Fruit fly (Drosophila melanogaster) whole organism, prepupa: ENCODE measurements around the gene CG8420.

Experiments
- Blimp-1 ChIP-seq: fragments of 200-800 bp; sonication (Bioruptor generic); optimal IDR thresholded peaks from 3 replicates; lab custom pipeline; 2017; ENCODE audit warnings: missing biosample characterization, missing genetic modification characterization, mild to moderate bottlenecking, moderate library complexity, missing genetic modification reagents
- CG11294 ChIP-seq: fragments of 200-800 bp; sonication (Bioruptor generic); IDR thresholded peaks from 2 replicates; pipeline ENCODE4 v1.3.6; 2022; ENCODE audit warnings: missing biosample characterization, missing genetic modification characterization
- CG11762 ChIP-seq: fragments of 200-800 bp; sonication (Bioruptor generic); optimal IDR thresholded peaks from 3 replicates; lab custom pipeline; 2016; ENCODE audit warnings: missing biosample characterization, missing genetic modification characterization; ENCODE audit not compliant: insufficient read depth
- CG11902 ChIP-seq: fragments of 200-800 bp; sonication (Bioruptor generic); optimal IDR thresholded peaks from 3 replicates; lab custom pipeline; 2016; ENCODE audit warnings: missing biosample characterization, missing genetic modification characterization
- CG15336 ChIP-seq: fragments of 200-800 bp; sonication (Bioruptor generic); IDR thresholded peaks from 2 replicates; pipeline ENCODE4 v1.3.6; 2022; ENCODE audit warnings: missing biosample characterization, missing genetic modification characterization
- CG1621 ChIP-seq: fragments of 200-800 bp; sonication (Bioruptor generic); optimal IDR thresholded peaks from 3 replicates; lab custom pipeline; 2018; ENCODE audit warnings: missing biosample characterization, mild to moderate bottlenecking, missing genetic modification characterization
- CG16779 ChIP-seq: fragments of 200-800 bp; sonication (Bioruptor generic); optimal IDR thresholded peaks from 3 replicates; lab custom pipeline; 2017; ENCODE audit warnings: missing biosample characterization, mild to moderate bottlenecking, missing genetic modification characterization
- CG32006 ChIP-seq: fragments of 200-800 bp; sonication (Bioruptor generic); optimal IDR thresholded peaks from 3 replicates; lab custom pipeline; 2017; ENCODE audit warnings: missing biosample characterization, mild to moderate bottlenecking, missing genetic modification characterization
- CG34406 ChIP-seq: fragments of 200-800 bp; sonication (Bioruptor generic); optimal IDR thresholded peaks from 3 replicates; lab custom pipeline; 2016; ENCODE audit warnings: missing biosample characterization, missing genetic modification characterization
- CG4318 ChIP-seq: fragments of 200-800 bp; sonication (Bioruptor generic); optimal IDR thresholded peaks from 3 replicates; lab custom pipeline; 2017; ENCODE audit warnings: missing biosample characterization, mild to moderate bottlenecking, missing genetic modification characterization
- CG6163 ChIP-seq: fragments of 200-800 bp; sonication (Bioruptor generic); IDR thresholded peaks from 3 replicates; pipeline ENCODE4 v1.3.6; 2022; ENCODE audit warnings: missing biosample characterization, missing genetic modification characterization
- CG6792 ChIP-seq: fragments of 200-800 bp; sonication (Bioruptor generic); optimal IDR thresholded peaks from 3 replicates; lab custom pipeline; 2016; ENCODE audit warnings: missing biosample characterization, missing genetic modification characterization
- CG6808 ChIP-seq: fragments of 200-800 bp; sonication (Bioruptor generic); optimal IDR thresholded peaks from 3 replicates; lab custom pipeline; 2017; ENCODE audit warnings: missing biosample characterization, missing genetic modification characterization, mild to moderate bottlenecking, moderate library complexity, missing genetic modification reagents
- CG6854 ChIP-seq: fragments of 200-800 bp; sonication (Bioruptor generic); optimal IDR thresholded peaks from 2 replicates; lab custom pipeline; 2017; ENCODE audit warnings: missing biosample characterization, mild to moderate bottlenecking, missing genetic modification characterization
- CG7368 ChIP-seq: fragments of 200-800 bp; sonication (Bioruptor generic); optimal IDR thresholded peaks from 3 replicates; lab custom pipeline; 2016; ENCODE audit warnings: missing biosample characterization, missing genetic modification characterization
- CG8119 ChIP-seq: fragments of 200-800 bp; sonication (Bioruptor generic); IDR thresholded peaks from 3 replicates; pipeline ENCODE4 v1.3.6; 2022; ENCODE audit warnings: missing biosample characterization, missing genetic modification characterization
- CG8319 ChIP-seq: fragments of 200-800 bp; sonication (Bioruptor generic); optimal IDR thresholded peaks from 3 replicates; lab custom pipeline; 2016; ENCODE audit warnings: missing biosample characterization, missing genetic modification characterization
- CG8632 ChIP-seq: fragments of 200-800 bp; sonication (Bioruptor generic); optimal IDR thresholded peaks from 3 replicates; lab custom pipeline; 2016; ENCODE audit warnings: missing biosample characterization, missing genetic modification characterization
- CG9139 ChIP-seq: fragments of 200-800 bp; sonication (Bioruptor generic); optimal IDR thresholded peaks from 3 replicates; lab custom pipeline; 2017; ENCODE audit warnings: missing biosample characterization, mild to moderate bottlenecking, missing genetic modification characterization
- Eip75B ChIP-seq: fragments of 200-800 bp; sonication (Bioruptor generic); optimal IDR thresholded peaks from 3 replicates; lab custom pipeline; 2016; ENCODE audit warnings: missing biosample characterization, missing genetic modification characterization
- Eip78C ChIP-seq: fragments of 200-800 bp; sonication (Bioruptor generic); peaks from one replicate; lab custom pipeline; 2016; ENCODE audit warnings: missing biosample characterization, missing genetic modification characterization
- Eip93F ChIP-seq: fragments of 200-800 bp; sonication (Bioruptor generic); optimal IDR thresholded peaks from 2 replicates; lab custom pipeline; 2016; ENCODE audit warnings: missing biosample characterization, mild to moderate bottlenecking, missing genetic modification characterization
- Ets21C ChIP-seq: fragments of 200-800 bp; sonication (Bioruptor generic); optimal IDR thresholded peaks from 3 replicates; lab custom pipeline; 2016; ENCODE audit warnings: missing biosample characterization, missing genetic modification characterization
- Ets96B ChIP-seq: fragments of 200-800 bp; optimal IDR thresholded peaks from 2 replicates; lab custom pipeline; 2019; ENCODE audit warnings: missing biosample characterization, mild to moderate bottlenecking, missing genetic modification characterization, moderate library complexity
- Gug ChIP-seq: fragments of 200-800 bp; sonication (Bioruptor generic); IDR thresholded peaks from 2 replicates; pipeline ENCODE4 v1.3.6; 2022; ENCODE audit warnings: missing biosample characterization, missing genetic modification characterization
- Hr39 ChIP-seq: fragments of 200-800 bp; sonication (Bioruptor generic); optimal IDR thresholded peaks from 2 replicates; lab custom pipeline; 2016; ENCODE audit warnings: missing biosample characterization, missing genetic modification characterization
- Hr4 ChIP-seq: fragments of 200-800 bp; sonication (Bioruptor generic); optimal IDR thresholded peaks from 3 replicates; lab custom pipeline; 2016; ENCODE audit warnings: missing biosample characterization, missing genetic modification characterization
- Lpt ChIP-seq: fragments of 200-800 bp; sonication (Bioruptor generic); optimal IDR thresholded peaks from 3 replicates; lab custom pipeline; 2016; ENCODE audit warnings: missing biosample characterization, missing genetic modification characterization
- OdsH ChIP-seq: fragments of 200-800 bp; sonication (Bioruptor generic); optimal IDR thresholded peaks from 3 replicates; lab custom pipeline; 2016; ENCODE audit warnings: missing biosample characterization, missing genetic modification characterization
- Sox102F ChIP-seq: fragments of 200-800 bp; sonication (Bioruptor generic); optimal IDR thresholded peaks from 2 replicates; lab custom pipeline; 2016; ENCODE audit warnings: missing biosample characterization, mild to moderate bottlenecking, missing genetic modification characterization
- Sox14 ChIP-seq: fragments of 200-800 bp; sonication (Bioruptor generic); optimal IDR thresholded peaks from 3 replicates; lab custom pipeline; 2016; ENCODE audit warnings: missing biosample characterization, missing genetic modification characterization
- Sox15 ChIP-seq: fragments of 200-800 bp; sonication (Bioruptor generic); optimal IDR thresholded peaks from 3 replicates; lab custom pipeline; 2016; ENCODE audit warnings: missing biosample characterization, missing genetic modification characterization
- achi ChIP-seq: fragments of 200-800 bp; sonication (Bioruptor generic); optimal IDR thresholded peaks from 3 replicates; lab custom pipeline; 2016; ENCODE audit warnings: missing biosample characterization, missing genetic modification characterization
- acj6 ChIP-seq: fragments of 200-800 bp; sonication (Bioruptor generic); optimal IDR thresholded peaks from 3 replicates; lab custom pipeline; 2016; ENCODE audit warnings: missing biosample characterization, missing genetic modification characterization
- cyc ChIP-seq: fragments of 200-800 bp; sonication (Bioruptor generic); optimal IDR thresholded peaks from 3 replicates; lab custom pipeline; 2016; ENCODE audit warnings: missing biosample characterization, missing genetic modification characterization
- dac ChIP-seq: fragments of 200-800 bp; sonication (Bioruptor generic); optimal IDR thresholded peaks from 2 replicates; lab custom pipeline; 2017; ENCODE audit warnings: missing biosample characterization, mild to moderate bottlenecking, missing genetic modification characterization
- eg ChIP-seq: fragments of 200-800 bp; sonication (Bioruptor generic); IDR thresholded peaks from 3 replicates; pipeline ENCODE4 v1.3.6; 2022; ENCODE audit warnings: missing biosample characterization, missing genetic modification characterization
- esn ChIP-seq: fragments of 200-800 bp; sonication (Bioruptor generic); optimal IDR thresholded peaks from 2 replicates; lab custom pipeline; 2016; ENCODE audit warnings: missing biosample characterization, mild to moderate bottlenecking, missing genetic modification characterization, moderate library complexity
- fd59A ChIP-seq: fragments of 200-800 bp; sonication (Bioruptor generic); optimal IDR thresholded peaks from 2 replicates; lab custom pipeline; 2017; ENCODE audit warnings: missing biosample characterization, mild to moderate bottlenecking, missing genetic modification characterization, missing genetic modification reagents
- fd85E ChIP-seq: fragments of 200-800 bp; sonication (Bioruptor generic); optimal IDR thresholded peaks from 3 replicates; lab custom pipeline; 2016; ENCODE audit warnings: missing biosample characterization, missing genetic modification characterization
- fkh ChIP-seq: fragments of 200-800 bp; sonication (Bioruptor generic); optimal IDR thresholded peaks from 3 replicates; lab custom pipeline; 2017; ENCODE audit warnings: missing biosample characterization, mild to moderate bottlenecking, missing genetic modification characterization, moderate library complexity
- pdm3 ChIP-seq: fragments of 200-800 bp; sonication (Bioruptor generic); optimal IDR thresholded peaks from 3 replicates; lab custom pipeline; 2016; ENCODE audit warnings: missing biosample characterization, missing genetic modification characterization
- salr ChIP-seq, 2 experiments: fragments of 200-800 bp; sonication (Bioruptor generic); optimal IDR thresholded peaks; 3 replicates each; lab custom pipeline; 2016 to 2018; ENCODE audit warnings: missing biosample characterization in 2 of 2, missing genetic modification characterization in 2 of 2, mild to moderate bottlenecking in 1 of 2
- ss ChIP-seq, 2 experiments: fragments of 200-800 bp; sonication (Bioruptor generic); optimal IDR thresholded peaks; 2 replicates in 1 of 2; 3 replicates in 1 of 2; lab custom pipeline; 2017 to 2018; ENCODE audit warnings: mild to moderate bottlenecking in 2 of 2, missing biosample characterization in 2 of 2, missing genetic modification characterization in 2 of 2, moderate library complexity in 1 of 2
- svp ChIP-seq: fragments of 200-800 bp; sonication (Bioruptor generic); peaks from one replicate; lab custom pipeline; 2016; ENCODE audit warnings: missing biosample characterization, missing genetic modification characterization
- topi ChIP-seq: fragments of 200-800 bp; sonication (Bioruptor generic); optimal IDR thresholded peaks from 3 replicates; lab custom pipeline; 2016; ENCODE audit warnings: missing biosample characterization, missing genetic modification characterization
- vri ChIP-seq: fragments of 200-800 bp; sonication (Bioruptor generic); optimal IDR thresholded peaks from 3 replicates; lab custom pipeline; 2016; ENCODE audit warnings: missing biosample characterization, mild to moderate bottlenecking, missing genetic modification characterization

Gene CG8420

dm6 chr3R:9227330-9227729 is 19.1 kb upstream of the CG8420 start (continued):
- TF ChIP-seq eg (peak; percentile 96), Sox15 (GFP tag; lab: Kevin White, UChicago) (peak; percentile 67), acj6 (GFP tag; lab: Kevin White, UChicago) (peak; percentile 88), CG32006 (GFP tag; lab: Kevin White, UChicago) (peak; percentile 95), Gug (GFP tag; lab: Robert Waterston, UW) (peak; percentile 89), CG11902 (GFP tag; lab: Kevin White, UChicago) (peak; percentile 72), CG4318 (GFP tag; lab: Kevin White, UChicago) (peak; percentile 84), ss (GFP tag; optimal IDR thresholded peaks at IDR 0.05; lab: Kevin White, UChicago) (peak in 1 of 2 experiments; percentile 61)

dm6 chr3R:9227944-9228343 is 18.5 kb upstream of the CG8420 start:
- TF ChIP-seq cyc (GFP tag; lab: Kevin White, UChicago), result no peak
- no peak for TF ChIP-seq achi (GFP tag; lab: Kevin White, UChicago)
- TF ChIP-seq Eip78C (GFP tag; lab: Kevin White, UChicago), result peak; percentile 67
- TF ChIP-seq CG8632 (GFP tag; lab: Kevin White, UChicago), result no peak
- no peak for TF ChIP-seq Sox15 (GFP tag; lab: Kevin White, UChicago)
- no peak for TF ChIP-seq CG11294
- TF ChIP-seq Sox14 (GFP tag; lab: Kevin White, UChicago), result peak; percentile 8
- TF ChIP-seq fkh (GFP tag; lab: Kevin White, UChicago), result no peak
- TF ChIP-seq CG11902 (GFP tag; lab: Kevin White, UChicago), result no peak
- no peak for TF ChIP-seq CG6163 (GFP tag; lab: Robert Waterston, UW)
- no peak for TF ChIP-seq CG7368
- TF ChIP-seq CG15336, result peak; percentile 82
- TF ChIP-seq Lpt, result peak; percentile 37
- no peak for TF ChIP-seq vri
- peak; percentile 9 for TF ChIP-seq OdsH
- peak; percentile 44; the same call in 2 of the 3 replicates for TF ChIP-seq CG8119 (GFP tag; lab: Robert Waterston, UW)
- no peak for TF ChIP-seq salr (GFP tag; optimal IDR thresholded peaks at IDR 0.05; lab: Kevin White, UChicago)
- TF ChIP-seq dac (GFP tag; lab: Kevin White, UChicago), result no peak
- peak; percentile 31; the same call in 1 of the 2 replicates for TF ChIP-seq Gug (GFP tag; lab: Robert Waterston, UW)
- no peak for TF ChIP-seq esn
- TF ChIP-seq Ets96B, result no peak
- TF ChIP-seq CG11762 (GFP tag; lab: Kevin White, UChicago), result no peak
- peak; percentile 54 for TF ChIP-seq Hr4 (GFP tag; lab: Kevin White, UChicago)
- no peak for TF ChIP-seq topi (GFP tag; lab: Kevin White, UChicago)
- peak; percentile 36 for TF ChIP-seq pdm3
- no peak for TF ChIP-seq Ets21C (GFP tag; lab: Kevin White, UChicago)
- peak; percentile 71 for TF ChIP-seq eg
- TF ChIP-seq Eip93F (GFP tag; lab: Kevin White, UChicago), result no peak
- TF ChIP-seq, all 60 proteins: peak for 10

- TF ChIP-seq Sox15 (GFP tag; lab: Kevin White, UChicago), result peak; percentile 98
- peak; percentile 100 for TF ChIP-seq Eip78C (GFP tag; lab: Kevin White, UChicago)
- peak; percentile 99 for TF ChIP-seq Sox102F
- TF ChIP-seq CG8319 (GFP tag; lab: Kevin White, UChicago), result peak; percentile 98
- TF ChIP-seq CG6808 (GFP tag; lab: Kevin White, UChicago), result peak; percentile 99
- TF ChIP-seq CG16779, result peak; percentile 97
- TF ChIP-seq CG1621 (tag; lab: Kevin White, UChicago), result peak; percentile 99
- TF ChIP-seq CG32006 (GFP tag; lab: Kevin White, UChicago), result peak; percentile 96
- peak; percentile 100 for TF ChIP-seq Eip75B (GFP tag; lab: Kevin White, UChicago)
- TF ChIP-seq svp (GFP tag; lab: Kevin White, UChicago), result peak; percentile 100
- peak; percentile 99 for TF ChIP-seq CG9139
- peak; percentile 97 for TF ChIP-seq fd85E (GFP tag; lab: Kevin White, UChicago)
- TF ChIP-seq OdsH, result peak; percentile 99
- TF ChIP-seq topi (GFP tag; lab: Kevin White, UChicago), result peak; percentile 99
- TF ChIP-seq fd59A (GFP tag; lab: Kevin White, UChicago), result peak; percentile 99
- peak; percentile 95 for TF ChIP-seq Blimp-1
- TF ChIP-seq CG6792 (GFP tag; lab: Kevin White, UChicago), result peak; percentile 99
- TF ChIP-seq fkh (GFP tag; lab: Kevin White, UChicago), result peak; percentile 16
- TF ChIP-seq dac (GFP tag; lab: Kevin White, UChicago), result peak; percentile 75
- TF ChIP-seq Ets21C (GFP tag; lab: Kevin White, UChicago), result peak; percentile 98
- TF ChIP-seq CG34406, result peak; percentile 99
- TF ChIP-seq CG6854 (GFP tag; lab: Kevin White, UChicago), result peak; percentile 98
- TF ChIP-seq Hr39, result peak; percentile 99
Measured at dm6 chr3R:9229075-9229835, 17.2 kb upstream of the CG8420 start.
